Fruit fly (Drosophila melanogaster): ENCODE measurements around the gene CG32712.

- TF ChIP-seq CG9948 (tag; optimal IDR thresholded peaks at IDR 0.05) (no peak), fd96Ca (GFP tag; IDR thresholded peaks at IDR 0.05) (no peak), Pif1B (GFP tag; optimal IDR thresholded peaks at IDR 0.05) (no peak), EcR (GFP tag; optimal IDR thresholded peaks at IDR 0.05) (no peak)
Measured at dm6 chrX:8422643-8423042, 11.0 kb downstream of the CG32712 start.

All from whole organism, pupa.